Fruit fly (Drosophila melanogaster): ENCODE data around the gene HINT1.
A peak's percentile ranks its signal among the peaks of the same experiment; 100 is the strongest.

- TF ChIP-seq EcR (GFP tag; optimal IDR thresholded peaks at IDR 0.05) (no peak), pan (optimal IDR thresholded peaks at IDR 0.05) (no peak), CG8478 (optimal IDR thresholded peaks at IDR 0.05) (no peak), psq (optimal IDR thresholded peaks at IDR 0.05) (no peak), usp (GFP tag; optimal IDR thresholded peaks at IDR 0.05) (no peak), Dll (optimal IDR thresholded peaks at IDR 0.05) (peak; percentile 8)
Measured at dm6 chr2L:2804634-2805311, 34.8 kb downstream of the HINT1 start, which contains the start of gene daw.
